Fruit fly (Drosophila melanogaster): ENCODE results near the gene Cox17.

Cox17 gene

DNA sequence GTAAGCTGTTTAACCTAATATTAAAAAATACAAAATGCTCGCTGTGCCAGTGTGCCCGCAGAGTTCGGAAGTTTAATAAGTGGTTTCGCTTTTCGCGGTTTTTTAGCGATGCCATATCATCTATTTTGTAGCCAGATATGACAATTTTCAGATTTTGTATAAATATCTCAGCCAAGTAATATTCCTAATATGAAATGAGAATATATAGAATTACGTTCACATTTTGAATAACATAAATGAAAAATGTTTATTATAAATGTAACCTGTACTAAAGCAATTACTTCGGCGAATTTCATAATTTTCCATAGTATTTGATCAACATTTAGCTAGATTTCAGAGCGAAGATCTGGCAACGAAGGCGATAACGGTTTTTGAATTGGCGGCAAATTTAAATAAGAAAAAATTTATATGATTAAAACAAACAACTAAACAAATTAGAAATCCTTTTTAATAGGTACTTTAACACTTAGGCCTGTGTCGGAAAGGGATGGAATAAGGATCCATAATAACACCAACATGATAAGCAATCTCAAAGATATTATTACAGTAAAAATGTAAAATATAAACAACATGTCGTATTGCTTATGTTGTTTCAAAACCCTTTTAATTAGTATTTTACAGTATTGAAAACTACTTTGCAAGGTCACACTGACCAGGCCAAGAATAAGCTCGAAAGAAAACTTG lies 18.0 kb downstream of the Cox17 start, which contains the start of the genes opm and dob:
opm (minus strand) TSS at position 59 of the 684 bp plus-strand sequence.
dob (plus strand) TSS at position 634 of the 684 bp plus-strand sequence.
- peak; percentile 40; the same call in 1 of the 2 replicates for TF ChIP-seq MBD-R2 (GFP tag; IDR thresholded peaks at IDR 0.05)
- no peak for TF ChIP-seq CG9437 (GFP tag; optimal IDR thresholded peaks at IDR 0.05)
- TF ChIP-seq H2.0 (GFP tag; IDR thresholded peaks at IDR 0.05) = no peak
- TF ChIP-seq CG2199 (GFP tag; IDR thresholded peaks at IDR 0.05) = no peak
- peak; percentile 46 for TF ChIP-seq Nf-YC (tag; optimal IDR thresholded peaks at IDR 0.05)
- no peak for TF ChIP-seq dm (GFP tag; optimal IDR thresholded peaks at IDR 0.05)
- no peak for TF ChIP-seq HmgZ (tag; optimal IDR thresholded peaks at IDR 0.05)
- no peak for TF ChIP-seq hbn (GFP tag; IDR thresholded peaks at IDR 0.05; ENCODE audit: partially characterized antibody)
- no peak for TF ChIP-seq fru (optimal IDR thresholded peaks at IDR 0.05)
- TF ChIP-seq Rx (GFP tag; IDR thresholded peaks at IDR 0.05) = no peak
- peak; percentile 18 for TF ChIP-seq exex (tag; optimal IDR thresholded peaks at IDR 0.05)
- TF ChIP-seq CG6854 (GFP tag; optimal IDR thresholded peaks at IDR 0.05) = no peak
- TF ChIP-seq yki (optimal IDR thresholded peaks at IDR 0.05) = no peak
- TF ChIP-seq sd (tag; optimal IDR thresholded peaks at IDR 0.05) = no peak
- TF ChIP-seq Nf-YB (GFP tag; optimal IDR thresholded peaks at IDR 0.05) = no peak
- TF ChIP-seq H15 (GFP tag; IDR thresholded peaks at IDR 0.05) = no peak
- TF ChIP-seq Awh (GFP tag; IDR thresholded peaks at IDR 0.05) = no peak
- TF ChIP-seq CG17612 (GFP tag; IDR thresholded peaks at IDR 0.05) = no peak
- no peak for TF ChIP-seq NFAT (GFP tag; IDR thresholded peaks at IDR 0.05)
- no peak for TF ChIP-seq gcm (GFP tag; optimal IDR thresholded peaks at IDR 0.05)
- TF ChIP-seq CG1647 (GFP tag; optimal IDR thresholded peaks at IDR 0.05) = no peak
- TF ChIP-seq CG7745 (tag; optimal IDR thresholded peaks at IDR 0.05) = no peak
- no peak for TF ChIP-seq bcd (GFP tag; optimal IDR thresholded peaks at IDR 0.05)
- 0 out of 2 replicates have a peak, but pooled peaks have one; percentile 7 for TF ChIP-seq Rfx (GFP tag; IDR thresholded peaks at IDR 0.05)
- no peak for TF ChIP-seq bbx (GFP tag; IDR thresholded peaks at IDR 0.05; ENCODE audit: partially characterized antibody)
- TF ChIP-seq tio (GFP tag; optimal IDR thresholded peaks at IDR 0.05) = no peak
- TF ChIP-seq Taf1 (GFP tag; IDR thresholded peaks at IDR 0.05) = no peak
- no peak for TF ChIP-seq Chrac-16 (GFP tag; optimal IDR thresholded peaks at IDR 0.05)
- peak; percentile 11 for TF ChIP-seq pho (GFP tag; optimal IDR thresholded peaks at IDR 0.05)
- TF ChIP-seq CG17385 (GFP tag; optimal IDR thresholded peaks at IDR 0.05) = peak; percentile 30
- TF ChIP-seq Scr (GFP tag; IDR thresholded peaks at IDR 0.05; ENCODE audit: partially characterized antibody) = no peak
- TF ChIP-seq CG34422 (GFP tag; IDR thresholded peaks at IDR 0.05) = no peak
- TF ChIP-seq Hr39 (optimal IDR thresholded peaks at IDR 0.05) = no peak
- TF ChIP-seq mirr (GFP tag; optimal IDR thresholded peaks at IDR 0.05) = no peak
- no peak for TF ChIP-seq z (GFP tag; IDR thresholded peaks at IDR 0.05)
- no peak for TF ChIP-seq CG15479 (GFP tag; optimal IDR thresholded peaks at IDR 0.05)
- TF ChIP-seq CG17912 (GFP tag; optimal IDR thresholded peaks at IDR 0.05) = no peak
- TF ChIP-seq Ada2b (GFP tag; IDR thresholded peaks at IDR 0.05) = no peak
- peak; percentile 16 for TF ChIP-seq CG15696 (tag; optimal IDR thresholded peaks at IDR 0.05)
- no peak for TF ChIP-seq az2 (GFP tag; optimal IDR thresholded peaks at IDR 0.05)
- TF ChIP-seq sug (tag; optimal IDR thresholded peaks at IDR 0.05) = peak; percentile 55
- TF ChIP-seq crp (GFP tag; optimal IDR thresholded peaks at IDR 0.05) = peak in 1 of 2 experiments; percentile 66
- no peak for TF ChIP-seq Ptx1 (GFP tag; IDR thresholded peaks at IDR 0.05)
- no peak for TF ChIP-seq CG4854 (GFP tag; optimal IDR thresholded peaks at IDR 0.05)
- no peak for TF ChIP-seq CHES-1-like (GFP tag; optimal IDR thresholded peaks at IDR 0.05)
- no peak for TF ChIP-seq wek (GFP tag; optimal IDR thresholded peaks at IDR 0.05)
- TF ChIP-seq TFAM (GFP tag; optimal IDR thresholded peaks at IDR 0.05) = no peak
- no peak for TF ChIP-seq MESR4 (GFP tag; optimal IDR thresholded peaks at IDR 0.05)
- no peak for TF ChIP-seq sens-2 (GFP tag; IDR thresholded peaks at IDR 0.05)
- no peak for TF ChIP-seq onecut (GFP tag; IDR thresholded peaks at IDR 0.05)
- no peak for TF ChIP-seq Side (GFP tag; optimal IDR thresholded peaks at IDR 0.05)
- TF ChIP-seq toy (GFP tag; IDR thresholded peaks at IDR 0.05) = no peak

Measured in whole organism, embryonic.